Worm (Caenorhabditis elegans): ENCODE results near the gene F57B1.9.

Gene F57B1.9

ce11 chrV:13197823-13198222 is at the start of gene F57B1.9:
TSS of gene F57B1.9 (minus strand) at chrV:13197923.
- TF ChIP-seq W03F9.2 (tag; optimal IDR thresholded peaks at IDR 0.05): no peak
- TF ChIP-seq him-1 (tag; optimal IDR thresholded peaks at IDR 0.05): no peak
- TF ChIP-seq dao-5 (tag; optimal IDR thresholded peaks at IDR 0.05): no peak

- TF ChIP-seq W03F9.2 (tag; optimal IDR thresholded peaks at IDR 0.05) (no peak), dao-5 (tag; optimal IDR thresholded peaks at IDR 0.05) (no peak), him-1 (tag; optimal IDR thresholded peaks at IDR 0.05) (no peak)
Observed at ce11 chrV:13243205-13243604, 45.5 kb upstream of the F57B1.9 start.

ce11 chrV:13236507-13236906 is 38.8 kb upstream of the F57B1.9 start, which contains the start of gene dmd-10:
TSS of gene dmd-10 (minus strand) at chrV:13236607.
- TF ChIP-seq W03F9.2 (tag; optimal IDR thresholded peaks at IDR 0.05) (no peak), dao-5 (tag; optimal IDR thresholded peaks at IDR 0.05) (no peak), him-1 (tag; optimal IDR thresholded peaks at IDR 0.05) (no peak)

ce11 chrV:13235313-13235712 is 37.6 kb upstream of the F57B1.9 start:
- no peak for TF ChIP-seq W03F9.2 (tag; optimal IDR thresholded peaks at IDR 0.05)
- no peak for TF ChIP-seq him-1 (tag; optimal IDR thresholded peaks at IDR 0.05)
- TF ChIP-seq dao-5 (tag; optimal IDR thresholded peaks at IDR 0.05): no peak

ce11 chrV:13229538-13229937 is 31.8 kb upstream of the F57B1.9 start:
- TF ChIP-seq dao-5 (tag; optimal IDR thresholded peaks at IDR 0.05): no peak
- TF ChIP-seq him-1 (tag; optimal IDR thresholded peaks at IDR 0.05): no peak
- no peak for TF ChIP-seq W03F9.2 (tag; optimal IDR thresholded peaks at IDR 0.05)

ce11 chrV:13221066-13221465 is 23.3 kb upstream of the F57B1.9 start:
- TF ChIP-seq him-1 (tag; optimal IDR thresholded peaks at IDR 0.05): no peak
- no peak for TF ChIP-seq dao-5 (tag; optimal IDR thresholded peaks at IDR 0.05)
- TF ChIP-seq W03F9.2 (tag; optimal IDR thresholded peaks at IDR 0.05): no peak

ce11 chrV:13212584-13212983 is 14.9 kb upstream of the F57B1.9 start:
- no peak for TF ChIP-seq W03F9.2 (tag; optimal IDR thresholded peaks at IDR 0.05)
- no peak for TF ChIP-seq dao-5 (tag; optimal IDR thresholded peaks at IDR 0.05)
- TF ChIP-seq him-1 (tag; optimal IDR thresholded peaks at IDR 0.05): no peak

ce11 chrV:13209567-13209966 is 11.8 kb upstream of the F57B1.9 start, which contains the start of gene F57B1.6:
TSS of gene F57B1.6 (plus strand) at chrV:13209645.
- TF ChIP-seq him-1 (tag; optimal IDR thresholded peaks at IDR 0.05) (no peak), dao-5 (tag; optimal IDR thresholded peaks at IDR 0.05) (no peak), W03F9.2 (tag; optimal IDR thresholded peaks at IDR 0.05) (no peak)

ce11 chrV:13207426-13207825 is 9.7 kb upstream of the F57B1.9 start, which contains the start of gene F57B1.5:
TSS of gene F57B1.5 (plus strand) at chrV:13207726.
- TF ChIP-seq dao-5 (tag; optimal IDR thresholded peaks at IDR 0.05): no peak
- no peak for TF ChIP-seq W03F9.2 (tag; optimal IDR thresholded peaks at IDR 0.05)
- TF ChIP-seq him-1 (tag; optimal IDR thresholded peaks at IDR 0.05): no peak

ce11 chrV:13206514-13206913 is 8.8 kb upstream of the F57B1.9 start:
- no peak for TF ChIP-seq W03F9.2 (tag; optimal IDR thresholded peaks at IDR 0.05)
- no peak for TF ChIP-seq dao-5 (tag; optimal IDR thresholded peaks at IDR 0.05)
- no peak for TF ChIP-seq him-1 (tag; optimal IDR thresholded peaks at IDR 0.05)

ce11 chrV:13202127-13202610 is 4.4 kb upstream of the F57B1.9 start, which contains the start of the genes col-159 and col-160:
TSS of gene col-159 (minus strand) at chrV:13202177.
TSS of gene col-160 (minus strand) at chrV:13202189.
- TF ChIP-seq him-1 (tag; optimal IDR thresholded peaks at IDR 0.05) (no peak), W03F9.2 (tag; optimal IDR thresholded peaks at IDR 0.05) (no peak), dao-5 (tag; optimal IDR thresholded peaks at IDR 0.05) (no peak)

- no peak for TF ChIP-seq him-1 (tag; optimal IDR thresholded peaks at IDR 0.05)
- TF ChIP-seq dao-5 (tag; optimal IDR thresholded peaks at IDR 0.05): no peak
- TF ChIP-seq W03F9.2 (tag; optimal IDR thresholded peaks at IDR 0.05): no peak
Observed at ce11 chrV:13200609-13201008, 2.9 kb upstream of the F57B1.9 start.

ce11 chrV:13195548-13195947 is 2.2 kb downstream of the F57B1.9 start, which contains the start of gene F57B1.1:
TSS of gene F57B1.1 (minus strand) at chrV:13195648.
- TF ChIP-seq him-1 (tag; optimal IDR thresholded peaks at IDR 0.05) (no peak), dao-5 (tag; optimal IDR thresholded peaks at IDR 0.05) (no peak), W03F9.2 (tag; optimal IDR thresholded peaks at IDR 0.05) (no peak)

ce11 chrV:13193488-13194042 is 4.2 kb downstream of the F57B1.9 start, which contains the start of gene sun-1:
TSS of gene sun-1 (minus strand) at chrV:13193538.
- no peak for TF ChIP-seq W03F9.2 (tag; optimal IDR thresholded peaks at IDR 0.05)
- no peak for TF ChIP-seq him-1 (tag; optimal IDR thresholded peaks at IDR 0.05)
- TF ChIP-seq dao-5 (tag; optimal IDR thresholded peaks at IDR 0.05): no peak

ce11 chrV:13185384-13185783 is 12.3 kb downstream of the F57B1.9 start, which contains the start of gene sri-6:
TSS of gene sri-6 (plus strand) at chrV:13185684.
- TF ChIP-seq W03F9.2 (tag; optimal IDR thresholded peaks at IDR 0.05) (no peak), dao-5 (tag; optimal IDR thresholded peaks at IDR 0.05) (no peak), him-1 (tag; optimal IDR thresholded peaks at IDR 0.05) (no peak)
